Worm (Caenorhabditis elegans): ENCODE measurements around the gene R08A2.5.

DNA sequence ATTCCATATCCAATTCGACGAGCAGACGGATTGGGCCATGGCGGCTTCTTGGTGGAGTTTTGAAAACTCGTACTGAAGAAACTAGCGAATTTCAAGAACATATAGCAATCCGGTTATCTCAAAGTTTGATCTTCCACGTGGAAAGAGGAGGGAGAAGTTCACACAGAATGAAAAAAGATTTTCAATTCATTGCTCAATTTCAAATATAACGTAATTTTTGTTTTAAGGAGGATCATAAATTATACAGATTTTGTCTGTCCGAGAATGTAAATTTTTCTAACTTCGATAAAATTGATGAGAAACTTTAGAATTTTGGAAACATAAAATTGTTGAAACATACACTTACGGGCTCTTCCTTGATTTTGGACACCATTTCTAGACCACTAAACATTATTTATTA is 16.3 kb downstream of the R08A2.5 start, which contains the start of gene Y50E8A.2:
- TF ChIP-seq unc-62 (GFP tag; optimal IDR thresholded peaks at IDR 0.05), result no peak
- TF ChIP-seq ztf-11 (tag; optimal IDR thresholded peaks at IDR 0.05), result no peak
- no peak for TF ChIP-seq lin-15B (tag; optimal IDR thresholded peaks at IDR 0.05)
- no peak for TF ChIP-seq nhr-11 (tag; optimal IDR thresholded peaks at IDR 0.05)
- TF ChIP-seq daf-12 (tag; optimal IDR thresholded peaks at IDR 0.05), result no peak
- no peak for TF ChIP-seq mdl-1 (tag; optimal IDR thresholded peaks at IDR 0.05)
- TF ChIP-seq tbx-2 (tag; optimal IDR thresholded peaks at IDR 0.05), result no peak
- no peak for TF ChIP-seq pqm-1 (tag; optimal IDR thresholded peaks at IDR 0.05)
